Fruit fly (Drosophila melanogaster): ENCODE measurements around the gene CASK.

CASK gene

dm6 chr3R:21858290-21858875 lies 35.9 kb upstream of the CASK start:
- TF ChIP-seq EcR (GFP tag; optimal IDR thresholded peaks at IDR 0.05) (no peak), Dll (optimal IDR thresholded peaks at IDR 0.05) (no peak), CG8478 (optimal IDR thresholded peaks at IDR 0.05) (no peak), pan (optimal IDR thresholded peaks at IDR 0.05) (no peak), psq (optimal IDR thresholded peaks at IDR 0.05) (no peak), usp (GFP tag; optimal IDR thresholded peaks at IDR 0.05) (no peak)

DNA sequence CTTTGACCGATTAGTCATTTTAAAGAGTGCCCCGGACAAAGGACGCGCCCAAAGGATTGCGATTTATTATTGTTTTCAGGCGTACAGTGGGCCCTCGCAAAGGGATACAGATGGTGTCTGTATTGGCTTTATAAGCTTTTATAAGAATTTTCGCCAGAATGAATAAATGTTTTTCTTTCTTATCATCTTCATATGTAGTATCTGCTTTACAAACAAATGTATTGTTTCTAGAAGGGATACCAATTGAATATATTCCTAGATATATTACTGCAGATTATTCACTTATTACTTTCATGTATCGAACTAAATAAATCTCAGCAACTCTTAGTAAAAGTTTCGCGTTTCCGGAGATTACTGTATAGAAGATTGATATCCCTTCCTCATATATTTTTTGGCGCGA lies 35.0 kb upstream of the CASK start:
- TF ChIP-seq CG8478 (optimal IDR thresholded peaks at IDR 0.05) (no peak), usp (GFP tag; optimal IDR thresholded peaks at IDR 0.05) (no peak), EcR (GFP tag; optimal IDR thresholded peaks at IDR 0.05) (no peak), pan (optimal IDR thresholded peaks at IDR 0.05) (no peak), Dll (optimal IDR thresholded peaks at IDR 0.05) (no peak)

- no peak for TF ChIP-seq CG8478 (optimal IDR thresholded peaks at IDR 0.05)
- no peak for TF ChIP-seq Dll (optimal IDR thresholded peaks at IDR 0.05)
- no peak for TF ChIP-seq usp (GFP tag; optimal IDR thresholded peaks at IDR 0.05)
These were observed 34.4 kb upstream of the CASK start for dm6 chr3R:21856873-21857243.

DNA sequence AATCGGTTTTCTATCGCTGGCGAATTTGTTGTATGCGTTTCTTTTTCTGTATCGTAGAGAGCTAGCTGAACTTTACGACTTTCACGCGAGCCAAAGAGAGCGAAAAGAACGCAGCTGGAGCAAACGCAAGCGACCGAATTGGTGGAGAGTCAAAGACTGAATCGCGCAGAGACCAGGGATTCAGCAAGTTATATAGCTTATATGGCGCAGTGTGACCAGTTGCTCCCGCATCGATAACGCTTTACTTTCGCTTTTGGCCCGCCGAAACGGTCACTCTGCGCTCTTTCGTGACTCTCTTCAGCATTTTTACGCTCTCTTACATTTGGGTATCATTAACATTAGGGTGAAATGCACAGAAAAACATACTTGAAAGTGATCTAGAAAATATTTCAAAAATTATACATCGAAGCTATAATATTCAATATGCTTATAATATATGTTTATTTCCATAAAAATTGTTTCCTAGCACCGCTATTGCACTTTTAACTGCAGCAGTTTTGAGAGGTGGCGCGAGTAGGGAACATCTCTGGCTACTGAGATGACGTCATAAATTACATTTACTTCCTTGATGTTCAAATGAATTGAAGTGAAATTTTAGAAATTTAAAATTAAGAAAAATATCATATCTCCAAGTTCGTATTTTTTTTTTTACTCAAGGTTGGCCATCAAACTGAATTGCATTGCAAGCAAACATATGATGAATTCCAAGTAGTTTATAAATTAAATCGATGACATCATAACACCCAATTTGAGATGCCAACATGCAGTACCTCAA lies 33.8 kb upstream of the CASK start, which contains the start of gene glec:
Gene glec, minus strand, starts transcription at position 169 of the 775 bp plus-strand sequence.
- no peak for TF ChIP-seq pan (optimal IDR thresholded peaks at IDR 0.05)

DNA sequence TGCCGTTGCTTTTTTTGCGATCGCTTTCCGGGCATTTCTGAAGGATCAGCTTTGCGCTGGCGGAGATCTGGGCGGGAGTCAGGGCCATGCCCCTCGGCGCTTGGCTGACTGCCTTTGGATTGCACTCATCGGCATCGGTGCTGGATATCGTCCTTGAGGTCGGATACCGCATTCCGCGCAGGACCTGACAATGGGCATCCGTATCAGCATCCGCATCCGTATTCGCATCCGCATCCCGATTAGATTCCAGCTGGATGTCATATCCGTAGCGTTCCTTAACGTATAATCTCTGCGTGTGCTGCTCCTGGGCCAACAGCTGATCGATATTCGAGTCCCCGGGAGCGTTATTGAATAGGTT lies 33.0 kb upstream of the CASK start:
- TF ChIP-seq EcR (GFP tag; optimal IDR thresholded peaks at IDR 0.05) (no peak), psq (optimal IDR thresholded peaks at IDR 0.05) (no peak), Dll (optimal IDR thresholded peaks at IDR 0.05) (no peak), usp (GFP tag; optimal IDR thresholded peaks at IDR 0.05) (no peak), pan (optimal IDR thresholded peaks at IDR 0.05) (no peak)

DNA sequence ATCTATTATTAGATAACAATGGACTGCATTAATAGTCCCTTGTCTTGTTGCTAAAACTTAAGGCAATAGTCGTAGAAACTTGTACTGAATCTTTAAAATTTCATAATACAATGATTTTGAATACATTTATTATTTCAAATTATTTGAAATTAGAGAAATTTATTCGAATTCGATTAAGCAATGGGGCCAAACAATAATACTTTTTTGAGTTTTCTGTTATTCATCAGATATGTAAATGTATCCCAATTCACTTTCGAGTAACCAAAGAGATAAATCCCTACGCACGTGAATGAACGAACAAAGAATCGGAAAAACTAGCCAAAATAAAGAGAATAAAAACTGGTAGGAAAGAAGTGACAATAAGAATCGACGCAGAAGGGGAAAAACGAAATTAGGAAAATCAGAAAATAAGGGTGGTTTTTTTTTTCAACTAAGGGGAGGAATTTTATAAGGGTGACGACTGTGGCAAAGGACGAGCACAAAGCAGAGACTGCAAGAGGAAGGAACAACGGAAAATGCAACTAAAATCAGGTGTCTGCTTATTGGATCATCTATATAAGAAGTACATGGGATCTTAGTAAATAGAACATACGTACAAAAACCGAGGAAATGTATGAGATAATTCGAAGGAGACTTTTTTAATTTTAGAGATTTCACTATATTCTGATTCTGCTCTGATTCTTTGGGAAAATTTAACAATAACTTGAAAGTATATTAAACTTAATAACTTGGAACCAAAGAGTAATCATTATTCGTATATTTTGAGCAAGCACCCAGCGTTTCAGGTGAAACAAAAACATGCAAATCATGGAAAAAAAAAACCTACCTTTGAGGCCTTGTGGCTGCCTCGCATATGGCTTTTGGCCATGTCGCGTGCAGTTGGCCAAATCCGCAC lies 32.3 kb upstream of the CASK start:
- TF ChIP-seq usp (GFP tag; optimal IDR thresholded peaks at IDR 0.05) (no peak), psq (optimal IDR thresholded peaks at IDR 0.05) (no peak), pan (optimal IDR thresholded peaks at IDR 0.05) (no peak), CG8478 (optimal IDR thresholded peaks at IDR 0.05) (no peak), Dll (optimal IDR thresholded peaks at IDR 0.05) (no peak), EcR (GFP tag; optimal IDR thresholded peaks at IDR 0.05) (no peak)

- TF ChIP-seq pan (optimal IDR thresholded peaks at IDR 0.05) (no peak), CG8478 (optimal IDR thresholded peaks at IDR 0.05) (peak; percentile 31)
These were observed 31.4 kb upstream of the CASK start for dm6 chr3R:21853618-21854573.

DNA sequence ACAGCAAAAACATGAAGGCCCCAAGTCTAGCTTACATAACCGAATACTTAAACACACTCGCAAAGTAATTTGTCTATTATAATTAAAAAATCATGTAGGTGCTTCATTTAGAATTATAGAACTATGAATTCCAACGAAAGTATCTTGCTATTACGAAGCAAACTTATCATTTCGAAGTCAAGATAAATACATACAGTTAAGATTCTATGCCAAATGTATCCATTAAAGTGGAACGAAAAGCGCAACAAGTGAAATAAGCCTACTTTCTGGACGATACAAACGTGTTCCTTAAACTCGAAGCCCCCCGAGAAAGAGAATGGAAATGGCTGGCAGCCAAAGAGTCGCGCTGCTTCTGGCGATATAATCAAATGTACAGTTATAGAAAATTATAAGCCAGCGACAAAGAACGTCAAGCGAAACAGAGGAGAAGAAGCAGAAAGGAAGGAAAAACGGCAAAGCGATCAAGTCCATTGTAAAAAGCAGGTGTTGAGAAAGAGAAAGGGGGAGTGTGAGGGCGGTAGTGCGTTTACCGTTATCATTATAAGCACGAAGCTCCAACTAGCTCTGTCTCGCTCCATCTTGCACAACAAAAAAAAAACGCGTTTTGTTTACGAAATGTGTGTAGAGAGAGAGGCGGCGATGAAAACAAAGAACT lies 30.2 kb upstream of the CASK start:
- TF ChIP-seq Dll (optimal IDR thresholded peaks at IDR 0.05) (no peak), EcR (GFP tag; optimal IDR thresholded peaks at IDR 0.05) (no peak), pan (optimal IDR thresholded peaks at IDR 0.05) (no peak), usp (GFP tag; optimal IDR thresholded peaks at IDR 0.05) (no peak), psq (optimal IDR thresholded peaks at IDR 0.05) (no peak)

dm6 chr3R:21851592-21852578 lies 29.4 kb upstream of the CASK start:
- TF ChIP-seq Dll (optimal IDR thresholded peaks at IDR 0.05) (no peak), EcR (GFP tag; optimal IDR thresholded peaks at IDR 0.05) (no peak), psq (optimal IDR thresholded peaks at IDR 0.05) (no peak), CG8478 (optimal IDR thresholded peaks at IDR 0.05) (no peak), pan (optimal IDR thresholded peaks at IDR 0.05) (no peak), usp (GFP tag; optimal IDR thresholded peaks at IDR 0.05) (no peak)

DNA sequence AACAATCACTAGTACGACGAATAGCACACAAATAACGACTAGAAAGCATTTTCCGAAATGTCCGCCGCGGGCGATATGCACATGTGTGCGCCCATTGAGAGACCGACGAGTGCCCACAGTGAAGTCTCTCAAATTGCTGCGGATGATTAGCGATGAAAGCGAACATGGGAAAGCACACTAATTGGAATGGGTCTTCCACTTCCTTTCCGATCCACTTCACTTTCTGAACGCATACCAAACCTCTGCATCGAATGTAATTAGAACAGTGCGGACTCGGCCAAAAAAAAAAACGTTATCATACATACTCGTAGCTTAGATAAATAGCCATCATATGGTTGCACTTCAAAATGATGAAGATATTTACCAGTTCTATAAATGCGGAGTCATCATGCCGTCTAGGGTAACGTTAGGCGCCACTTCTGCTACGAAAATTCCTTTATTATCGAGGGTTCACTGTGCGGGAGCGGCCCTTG lies 27.6 kb upstream of the CASK start:
- no peak for TF ChIP-seq EcR (GFP tag; optimal IDR thresholded peaks at IDR 0.05)
- TF ChIP-seq Dll (optimal IDR thresholded peaks at IDR 0.05), result no peak
- TF ChIP-seq pan (optimal IDR thresholded peaks at IDR 0.05), result no peak
- no peak for TF ChIP-seq psq (optimal IDR thresholded peaks at IDR 0.05)
- TF ChIP-seq CG8478 (optimal IDR thresholded peaks at IDR 0.05), result no peak
- TF ChIP-seq usp (GFP tag; optimal IDR thresholded peaks at IDR 0.05), result no peak

Measured in whole organism.